Fruit fly (Drosophila melanogaster): ENCODE results near the gene dsx.

dsx gene

DNA sequence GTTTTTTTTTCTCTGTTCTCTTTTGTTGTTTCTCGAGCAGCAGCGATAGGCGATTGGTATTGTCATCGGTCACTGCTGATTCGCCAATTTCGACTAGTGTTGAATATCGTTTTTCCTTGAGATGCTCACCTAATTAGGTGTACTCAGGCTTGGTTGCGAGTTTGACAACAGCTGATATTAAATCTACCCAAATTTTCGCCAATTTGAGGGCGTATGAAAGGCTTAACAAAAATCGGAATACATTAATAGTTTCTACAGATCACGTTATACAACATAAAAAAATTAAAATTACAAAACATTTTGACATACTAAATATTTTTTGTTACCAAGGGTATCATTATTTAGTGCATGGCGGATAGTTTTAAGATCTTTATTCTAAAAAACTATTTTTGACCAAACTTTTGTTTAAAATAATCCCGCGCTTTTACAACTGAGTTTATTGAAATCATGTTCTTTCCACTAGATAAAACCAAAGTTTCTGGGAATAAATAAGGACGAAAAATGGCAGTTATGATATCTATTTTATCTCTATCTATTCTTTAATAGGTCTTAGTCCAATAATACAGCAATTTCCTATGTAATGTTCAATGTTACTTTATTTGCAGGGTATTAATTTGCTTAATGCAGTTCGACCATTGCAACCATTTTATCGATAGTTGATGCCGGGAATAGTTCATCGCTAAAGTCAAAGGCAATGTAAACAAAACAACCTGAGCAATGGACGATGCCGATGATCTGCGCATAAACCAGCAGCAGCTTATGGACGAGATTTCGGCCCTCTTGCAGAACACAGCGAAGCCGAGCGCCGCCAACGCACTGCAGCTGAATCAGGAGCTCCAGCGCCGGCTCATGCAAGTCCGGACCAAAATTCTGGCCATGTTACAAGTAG is 46.2 kb upstream of the dsx start, which contains the start of the genes CG10435 and Pbp95 (continued):
- TF ChIP-seq ss (GFP tag; optimal IDR thresholded peaks at IDR 0.05), result no peak
- TF ChIP-seq CG3032 (tag; optimal IDR thresholded peaks at IDR 0.05), result peak; percentile 27
- no peak for TF ChIP-seq dsx (GFP tag; optimal IDR thresholded peaks at IDR 0.05; ENCODE audit: poor library complexity, severe bottlenecking)
- TF ChIP-seq CG7368 (GFP tag; optimal IDR thresholded peaks at IDR 0.05), result peak; percentile 37
- TF ChIP-seq Ets21C (GFP tag; optimal IDR thresholded peaks at IDR 0.05), result peak; percentile 24
- peak; percentile 54 for TF ChIP-seq Hr39 (GFP tag; optimal IDR thresholded peaks at IDR 0.05)
- TF ChIP-seq CG8119 (GFP tag; IDR thresholded peaks at IDR 0.05), result 0 out of 3 replicates have a peak, but pooled peaks have one; percentile 14
- no peak for TF ChIP-seq pdm3 (GFP tag; optimal IDR thresholded peaks at IDR 0.05)
- TF ChIP-seq svp (GFP tag), result peak; percentile 97
- no peak for TF ChIP-seq spab (GFP tag; optimal IDR thresholded peaks at IDR 0.05)
- no peak for TF ChIP-seq Ets96B (tag; optimal IDR thresholded peaks at IDR 0.05)
- no peak for TF ChIP-seq CG3919 (GFP tag; optimal IDR thresholded peaks at IDR 0.05)
- TF ChIP-seq fd59A (GFP tag; optimal IDR thresholded peaks at IDR 0.05), result no peak
- TF ChIP-seq CG1621 (tag; optimal IDR thresholded peaks at IDR 0.05), result no peak
- peak; percentile 44 for TF ChIP-seq CG10631 (GFP tag; optimal IDR thresholded peaks at IDR 0.05)
- peak; percentile 62 for TF ChIP-seq CG6163 (GFP tag; IDR thresholded peaks at IDR 0.05)
- TF ChIP-seq CG6808 (GFP tag; optimal IDR thresholded peaks at IDR 0.05), result no peak
- TF ChIP-seq esn (GFP tag; optimal IDR thresholded peaks at IDR 0.05), result peak; percentile 55
- TF ChIP-seq OdsH (GFP tag; optimal IDR thresholded peaks at IDR 0.05), result no peak
- no peak for TF ChIP-seq vri (GFP tag; optimal IDR thresholded peaks at IDR 0.05)
- no peak for TF ChIP-seq CG6276 (GFP tag; optimal IDR thresholded peaks at IDR 0.05)

DNA sequence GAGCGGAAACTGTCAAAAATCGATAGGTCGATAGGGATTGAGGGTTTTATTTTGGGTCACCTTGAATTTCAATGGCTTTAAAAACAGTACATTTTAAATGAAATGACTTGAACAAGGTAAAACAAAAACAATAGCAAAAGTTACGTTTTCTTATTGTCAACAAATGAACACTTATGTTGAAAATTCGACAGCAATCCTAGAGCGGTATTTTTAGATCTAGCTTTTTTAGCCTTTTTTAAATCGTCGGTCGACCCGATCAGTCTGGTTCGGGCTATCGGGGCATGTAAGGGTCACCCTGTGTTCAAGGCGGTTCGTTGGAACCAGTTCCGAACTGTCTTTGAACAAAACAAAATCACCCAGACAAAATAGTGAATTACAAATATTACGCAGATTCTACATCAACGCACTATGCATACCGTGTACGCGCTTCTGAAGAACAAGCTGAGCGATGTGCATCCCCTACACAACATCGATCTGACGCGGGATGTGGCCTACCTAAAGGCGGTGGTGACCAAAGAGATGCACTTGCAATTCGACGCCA is 41.9 kb upstream of the dsx start, which contains the start of the genes CG11052 and CG3223:
TSS of gene CG11052 (minus strand) at position 218 of the 541 bp plus-strand sequence.
TSS of gene CG3223 (plus strand) at position 321 of the 541 bp plus-strand sequence.
- TF ChIP-seq pdm3 (GFP tag; optimal IDR thresholded peaks at IDR 0.05) (no peak), CG6854 (GFP tag; optimal IDR thresholded peaks at IDR 0.05) (no peak), CG6792 (GFP tag; optimal IDR thresholded peaks at IDR 0.05) (no peak), CG10669 (GFP tag; optimal IDR thresholded peaks at IDR 0.05) (no peak), Eip78C (GFP tag) (peak; percentile 46), Eip75B (GFP tag; optimal IDR thresholded peaks at IDR 0.05) (no peak), CG6163 (GFP tag; IDR thresholded peaks at IDR 0.05) (no peak), CG8119 (GFP tag; IDR thresholded peaks at IDR 0.05) (no peak), esn (GFP tag; optimal IDR thresholded peaks at IDR 0.05) (peak; percentile 43), Sox14 (GFP tag; optimal IDR thresholded peaks at IDR 0.05) (peak; percentile 46), svp (GFP tag) (peak; percentile 81), dac (GFP tag; optimal IDR thresholded peaks at IDR 0.05) (no peak), lz (GFP tag; optimal IDR thresholded peaks at IDR 0.05) (no peak), achi (GFP tag; optimal IDR thresholded peaks at IDR 0.05) (no peak)

DNA sequence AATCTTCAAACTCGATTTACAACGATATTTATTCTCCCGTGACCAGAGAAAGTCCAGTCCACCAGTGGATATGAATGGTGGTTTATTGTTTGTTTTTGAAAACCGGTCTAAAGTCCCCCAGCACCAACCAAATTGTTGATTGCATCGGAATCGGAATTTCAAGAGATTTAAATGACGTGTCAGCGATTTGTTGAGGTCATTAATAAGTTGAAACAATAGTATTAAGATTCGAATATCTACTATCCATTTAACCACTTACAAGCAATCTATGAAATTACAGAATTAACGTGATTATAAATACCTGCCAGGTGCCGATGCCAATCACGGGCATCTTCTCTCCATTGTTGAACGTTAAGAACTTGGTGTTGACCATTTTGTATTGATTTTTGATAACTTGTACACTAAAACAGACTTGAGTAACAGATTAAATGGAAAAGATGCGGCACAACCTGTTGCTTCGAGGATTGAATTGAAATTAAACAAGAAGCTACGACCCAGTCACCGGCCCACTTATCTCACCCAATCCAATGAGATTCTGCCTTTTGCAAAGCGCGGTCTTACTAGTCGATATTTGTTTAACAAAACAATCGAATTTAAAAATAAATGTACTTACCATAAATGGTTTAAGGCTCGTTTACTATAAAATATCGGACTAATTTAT is 40.5 kb upstream of the dsx start, which contains the start of gene CG2767:
TSS of gene CG2767 (minus strand) at position 516 of the 661 bp plus-strand sequence.
- TF ChIP-seq esn (GFP tag; optimal IDR thresholded peaks at IDR 0.05), result peak; percentile 40
- TF ChIP-seq CG9139 (GFP tag; optimal IDR thresholded peaks at IDR 0.05), result no peak
- TF ChIP-seq Gug (GFP tag; IDR thresholded peaks at IDR 0.05), result no peak
- no peak for TF ChIP-seq Sox14 (GFP tag; optimal IDR thresholded peaks at IDR 0.05)
- peak; percentile 76 for TF ChIP-seq svp (GFP tag)
- peak; percentile 74 for TF ChIP-seq Eip78C (GFP tag)
- TF ChIP-seq CG15336 (GFP tag; IDR thresholded peaks at IDR 0.05), result 0 out of 2 replicates have a peak, but pooled peaks have one; percentile 4
